Fruit fly (Drosophila melanogaster) whole organism, embryonic: ENCODE measurements around the gene CtBP.

Experiments
- Abd-B ChIP-seq: fragments of 200-800 bp; sonication (Bioruptor generic); optimal IDR thresholded peaks from 2 replicates; lab custom pipeline; 2018; ENCODE audit warnings: missing biosample characterization, mild to moderate bottlenecking, missing genetic modification characterization, moderate library complexity
- Aef1 ChIP-seq: fragments of 200-800 bp; sonication (Bioruptor generic); IDR thresholded peaks from 3 replicates; pipeline ENCODE4 v1.3.6; 2022; ENCODE audit warnings: missing biosample characterization, missing genetic modification characterization
- C15 ChIP-seq: fragments of 200-800 bp; sonication (Bioruptor generic); IDR thresholded peaks from 3 replicates; pipeline ENCODE4 v1.3.6; 2022; ENCODE audit warnings: missing biosample characterization, missing genetic modification characterization
- CG10462 ChIP-seq: fragments of 200-800 bp; sonication (Bioruptor generic); optimal IDR thresholded peaks from 2 replicates; lab custom pipeline; 2016; ENCODE audit warnings: missing biosample characterization, missing genetic modification characterization
- CG11696 ChIP-seq: fragments of 200-800 bp; sonication (Bioruptor generic); IDR thresholded peaks from 2 replicates; pipeline ENCODE4 v1.3.6; 2022; ENCODE audit warnings: missing biosample characterization, missing genetic modification characterization
- CG12299 ChIP-seq: fragments of 200-800 bp; sonication (Bioruptor generic); optimal IDR thresholded peaks from 2 replicates; lab custom pipeline; 2018; ENCODE audit warnings: missing biosample characterization, mild to moderate bottlenecking, missing genetic modification characterization
- CG1233 ChIP-seq: fragments of 200-800 bp; sonication (Bioruptor generic); optimal IDR thresholded peaks from 4 replicates; lab custom pipeline; 2018; ENCODE audit warnings: missing biosample characterization, mild to moderate bottlenecking, missing genetic modification characterization
- CG13287 ChIP-seq: fragments of 200-800 bp; sonication (Bioruptor generic); IDR thresholded peaks from 2 replicates; pipeline ENCODE4 v1.3.6; 2022; ENCODE audit warnings: missing biosample characterization, missing genetic modification characterization; ENCODE audit not compliant: partially characterized antibody
- CG14710 ChIP-seq: fragments of 200-800 bp; sonication (Bioruptor generic); optimal IDR thresholded peaks from 3 replicates; lab custom pipeline; 2019; ENCODE audit warnings: missing biosample characterization, mild to moderate bottlenecking, missing genetic modification characterization, moderate library complexity
- CG1603 ChIP-seq: fragments of 200-800 bp; sonication (Bioruptor generic); optimal IDR thresholded peaks from 2 replicates; lab custom pipeline; 2019; ENCODE audit warnings: missing biosample characterization, mild to moderate bottlenecking, missing genetic modification characterization, moderate library complexity
- CG16815 ChIP-seq: fragments of 200-800 bp; sonication (Bioruptor generic); optimal IDR thresholded peaks from 3 replicates; lab custom pipeline; 2017; ENCODE audit warnings: missing biosample characterization, mild to moderate bottlenecking, missing genetic modification characterization
- CG17912 ChIP-seq: fragments of 200-800 bp; sonication (Bioruptor generic); optimal IDR thresholded peaks from 2 replicates; lab custom pipeline; 2018; ENCODE audit warnings: missing biosample characterization, mild to moderate bottlenecking, missing genetic modification characterization
- CG31388 ChIP-seq: fragments of 200-800 bp; sonication (Bioruptor generic); optimal IDR thresholded peaks from 2 replicates; lab custom pipeline; 2016; ENCODE audit warnings: missing biosample characterization, missing genetic modification characterization
- CG3995 ChIP-seq: fragments of 200-800 bp; sonication (Bioruptor generic); optimal IDR thresholded peaks from 3 replicates; lab custom pipeline; 2016; ENCODE audit warnings: missing biosample characterization, missing genetic modification characterization
- CG5953 ChIP-seq: fragments of 200-800 bp; sonication (Bioruptor generic); IDR thresholded peaks from 2 replicates; pipeline ENCODE4 v1.3.6; 2022; ENCODE audit warnings: missing biosample characterization, missing genetic modification characterization
- Hr78 ChIP-seq, 2 experiments: fragments of 200-800 bp in 1 of 2; fragments of >200 bp in 1 of 2; sonication (Bioruptor generic) in 1 of 2; optimal IDR thresholded peaks; 2 replicates each; lab custom pipeline; 2017 to 2019; ENCODE audit warnings: missing biosample characterization in 2 of 2, missing genetic modification characterization in 2 of 2, mild to moderate bottlenecking in 1 of 2, moderate library complexity in 1 of 2
- MESR4 ChIP-seq: fragments of 200-800 bp; sonication (Bioruptor generic); optimal IDR thresholded peaks from 2 replicates; lab custom pipeline; 2018; ENCODE audit warnings: missing biosample characterization, mild to moderate bottlenecking, missing genetic modification characterization, moderate library complexity
- Oaz ChIP-seq: fragments of 200-800 bp; sonication (Bioruptor generic); IDR thresholded peaks from 2 replicates; pipeline ENCODE4 v1.3.6; 2022; ENCODE audit warnings: missing biosample characterization, missing genetic modification characterization
- Poxn ChIP-seq: fragments of 200-800 bp; sonication (Bioruptor generic); IDR thresholded peaks from 2 replicates; pipeline ENCODE4 v1.3.6; 2022; ENCODE audit warnings: missing biosample characterization, missing genetic modification characterization
- Ptx1 ChIP-seq: fragments of 200-800 bp; sonication (Bioruptor generic); IDR thresholded peaks from 2 replicates; pipeline ENCODE4 v1.3.6; 2022; ENCODE audit warnings: missing biosample characterization, missing genetic modification characterization
- Rx ChIP-seq: fragments of 200-800 bp; sonication (Bioruptor generic); IDR thresholded peaks from 2 replicates; pipeline ENCODE4 v1.3.6; 2022; ENCODE audit warnings: missing biosample characterization, missing genetic modification characterization
- Scr ChIP-seq: fragments of 200-800 bp; sonication (Bioruptor generic); IDR thresholded peaks from 2 replicates; pipeline ENCODE4 v1.3.6; 2022; ENCODE audit warnings: missing biosample characterization, missing genetic modification characterization; ENCODE audit not compliant: partially characterized antibody
- Six4 ChIP-seq: fragments of 200-800 bp; sonication (Bioruptor generic); optimal IDR thresholded peaks from 2 replicates; lab custom pipeline; 2016; ENCODE audit warnings: missing biosample characterization, missing genetic modification characterization
- TFAM ChIP-seq: fragments of 200-800 bp; sonication (Bioruptor generic); optimal IDR thresholded peaks from 2 replicates; lab custom pipeline; 2017; ENCODE audit warnings: missing biosample characterization, missing genetic modification characterization, inconsistent platforms
- al ChIP-seq: fragments of 200-800 bp; sonication (Bioruptor generic); IDR thresholded peaks from 2 replicates; pipeline ENCODE4 v1.3.6; 2022; ENCODE audit warnings: missing biosample characterization, missing genetic modification characterization
- bbx ChIP-seq: fragments of 200-800 bp; sonication (Bioruptor generic); IDR thresholded peaks from 2 replicates; pipeline ENCODE4 v1.3.6; 2022; ENCODE audit warnings: missing biosample characterization, missing genetic modification characterization; ENCODE audit not compliant: partially characterized antibody
- bigmax ChIP-seq: fragments of 200-800 bp; sonication (Bioruptor generic); optimal IDR thresholded peaks from 2 replicates; lab custom pipeline; 2018; ENCODE audit warnings: missing biosample characterization, mild to moderate bottlenecking, missing genetic modification characterization
- dysf ChIP-seq: fragments of 200-800 bp; sonication (Bioruptor generic); IDR thresholded peaks from 3 replicates; pipeline ENCODE4 v1.3.6; 2022; ENCODE audit warnings: missing biosample characterization, missing genetic modification characterization
- gcm2 ChIP-seq: fragments of 200-800 bp; sonication (Bioruptor generic); optimal IDR thresholded peaks from 2 replicates; lab custom pipeline; 2016; ENCODE audit warnings: missing biosample characterization, missing genetic modification characterization
- gem ChIP-seq: fragments of 200-800 bp; sonication (Bioruptor generic); optimal IDR thresholded peaks from 2 replicates; lab custom pipeline; 2019; ENCODE audit warnings: missing biosample characterization, mild to moderate bottlenecking, missing genetic modification characterization, moderate library complexity
- grn ChIP-seq: fragments of 200-800 bp; sonication (Bioruptor generic); optimal IDR thresholded peaks from 3 replicates; lab custom pipeline; 2017; ENCODE audit warnings: missing biosample characterization, missing genetic modification characterization
- hb ChIP-seq: fragments of 200-800 bp; sonication (Bioruptor generic); IDR thresholded peaks from 3 replicates; pipeline ENCODE4 v1.3.6; 2022; ENCODE audit warnings: missing biosample characterization, missing genetic modification characterization; ENCODE audit not compliant: partially characterized antibody
- jigr1 ChIP-seq: fragments of 200-800 bp; sonication (Bioruptor generic); IDR thresholded peaks from 3 replicates; pipeline ENCODE4 v1.3.6; 2022; ENCODE audit warnings: missing biosample characterization, missing genetic modification characterization
- jumu ChIP-seq: fragments of 200-800 bp; sonication (Bioruptor generic); optimal IDR thresholded peaks from 3 replicates; lab custom pipeline; 2016; ENCODE audit warnings: missing biosample characterization, missing genetic modification characterization
- nmo ChIP-seq: fragments of 200-800 bp; sonication (Bioruptor generic); optimal IDR thresholded peaks from 2 replicates; lab custom pipeline; 2018; ENCODE audit warnings: missing biosample characterization, mild to moderate bottlenecking, missing genetic modification characterization, moderate library complexity
- odd ChIP-seq: fragments of 200-800 bp; sonication (Bioruptor generic); optimal IDR thresholded peaks from 2 replicates; lab custom pipeline; 2017; ENCODE audit warnings: missing biosample characterization, mild to moderate bottlenecking, missing genetic modification characterization
- peb ChIP-seq: fragments of 200-800 bp; sonication (Bioruptor generic); IDR thresholded peaks from 2 replicates; pipeline ENCODE4 v1.3.6; 2022; ENCODE audit warnings: missing biosample characterization, missing genetic modification characterization
- prd ChIP-seq, 3 experiments: fragments of >200 bp in 2 of 3; fragments of 200-800 bp in 1 of 3; sonication (Bioruptor generic) in 1 of 3; optimal IDR thresholded peaks in 2 of 3; IDR thresholded peaks in 1 of 3; 2 replicates in 2 of 3; 3 replicates in 1 of 3; pipeline versions ENCODE4 v1.3.6 to Lab custom; 2017 to 2022; ENCODE audit warnings: missing biosample characterization in 1 of 3, missing genetic modification characterization in 1 of 3
- stc ChIP-seq: fragments of 200-800 bp; sonication (Bioruptor generic); IDR thresholded peaks from 2 replicates; pipeline ENCODE4 v1.3.6; 2022; ENCODE audit warnings: missing biosample characterization, missing genetic modification characterization
- unpg ChIP-seq: fragments of 200-800 bp; sonication (Bioruptor generic); optimal IDR thresholded peaks from 3 replicates; lab custom pipeline; 2018; ENCODE audit warnings: missing biosample characterization, mild to moderate bottlenecking, missing genetic modification characterization, moderate library complexity
- usp ChIP-seq: fragments of >200 bp; optimal IDR thresholded peaks from 2 replicates; lab custom pipeline; 2017; ENCODE audit warnings: missing biosample characterization, missing genetic modification characterization
- zfh2 ChIP-seq: fragments of 200-800 bp; sonication (Bioruptor generic); optimal IDR thresholded peaks from 2 replicates; lab custom pipeline; 2016; ENCODE audit warnings: missing biosample characterization, missing genetic modification characterization

CtBP gene

DNA sequence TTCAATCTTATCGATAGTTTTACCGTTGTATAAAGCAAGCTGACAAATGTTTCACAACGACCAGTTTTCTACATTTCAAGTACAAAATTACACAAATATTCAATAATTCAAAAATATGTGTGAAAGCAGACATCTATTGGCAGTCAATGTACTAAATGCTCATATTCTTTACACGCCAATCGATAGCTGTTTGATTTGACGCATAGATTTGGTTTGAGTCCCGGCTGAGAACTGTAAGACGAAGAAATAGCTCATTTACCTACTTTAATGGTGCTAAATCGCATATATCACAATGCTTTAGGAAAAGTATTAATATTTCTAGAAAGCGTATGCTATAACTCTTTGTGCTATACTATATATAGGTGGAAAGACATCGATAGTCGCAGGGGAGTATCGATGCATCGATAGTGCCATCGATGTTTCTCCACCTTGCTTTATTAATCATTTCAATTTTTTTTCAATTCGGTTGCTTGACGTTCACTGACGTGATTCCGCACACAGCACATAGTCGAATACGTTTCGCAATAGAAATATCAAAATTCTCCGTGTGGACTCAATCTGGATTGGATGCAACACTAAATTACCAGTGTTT lies 30.7 kb upstream of the CtBP start, which contains the start of gene Paip2 (continued):
- TF ChIP-seq Scr (GFP tag; lab: Robert Waterston, UW) = peak; percentile 99
- no peak for TF ChIP-seq dysf (GFP tag; lab: Robert Waterston, UW)
- TF ChIP-seq jumu (GFP tag; lab: Kevin White, UChicago) = no peak
- no peak for TF ChIP-seq C15 (GFP tag; lab: Robert Waterston, UW)
- TF ChIP-seq peb (GFP tag; lab: Robert Waterston, UW) = no peak
- TF ChIP-seq hb (GFP tag; lab: Robert Waterston, UW) = peak; percentile 98
- TF ChIP-seq bbx (GFP tag; lab: Robert Waterston, UW) = peak; percentile 97
- no peak for TF ChIP-seq CG17912 (GFP tag; lab: Kevin White, UChicago)
- no peak for TF ChIP-seq CG16815 (GFP tag; lab: Kevin White, UChicago)
- peak; percentile 71 for TF ChIP-seq CG1603 (tag; lab: Kevin White, UChicago)
- TF ChIP-seq CG31388 (GFP tag; lab: Kevin White, UChicago) = no peak
- no peak for TF ChIP-seq Six4 (GFP tag; lab: Kevin White, UChicago)
- TF ChIP-seq TFAM (GFP tag; lab: Kevin White, UChicago) = no peak
- TF ChIP-seq bigmax = no peak
- peak; percentile 78 for TF ChIP-seq MESR4 (GFP tag; lab: Kevin White, UChicago)
- TF ChIP-seq Aef1 (GFP tag; lab: Robert Waterston, UW) = no peak
- TF ChIP-seq odd = no peak
- no peak for TF ChIP-seq prd (optimal IDR thresholded peaks at IDR 0.05; lab: Kevin White, UChicago)
- TF ChIP-seq prd (GFP tag; IDR thresholded peaks at IDR 0.05; lab: Robert Waterston, UW) = no peak
- no peak for TF ChIP-seq Ptx1
- TF ChIP-seq CG1233 (GFP tag; lab: Kevin White, UChicago) = no peak
- TF ChIP-seq nmo (GFP tag; lab: Kevin White, UChicago) = peak; percentile 71
- TF ChIP-seq Abd-B (GFP tag; lab: Kevin White, UChicago) = peak; percentile 74
- TF ChIP-seq CG5953 (GFP tag; lab: Robert Waterston, UW) = no peak
- no peak for TF ChIP-seq usp (GFP tag; lab: Kevin White, UChicago)
- no peak for TF ChIP-seq jigr1 (GFP tag; lab: Robert Waterston, UW)
- peak; percentile 5 for TF ChIP-seq CG12299 (tag; lab: Kevin White, UChicago)
- no peak for TF ChIP-seq Poxn (GFP tag; lab: Robert Waterston, UW)
- TF ChIP-seq CG11696 (GFP tag; lab: Robert Waterston, UW) = no peak
- TF ChIP-seq CG10462 (GFP tag; lab: Kevin White, UChicago) = no peak
- no peak for TF ChIP-seq Oaz (GFP tag; lab: Robert Waterston, UW)
- TF ChIP-seq CG13287 = peak; percentile 98
- no peak for TF ChIP-seq zfh2 (GFP tag; lab: Kevin White, UChicago)
- TF ChIP-seq CG3995 (GFP tag; lab: Kevin White, UChicago) = peak; percentile 4
- 0 out of 2 replicates have a peak, but pooled peaks have one; percentile 24 for TF ChIP-seq al (GFP tag; lab: Robert Waterston, UW)
- peak; percentile 80 for TF ChIP-seq CG14710 (tag; lab: Kevin White, UChicago)
- TF ChIP-seq grn (GFP tag; lab: Kevin White, UChicago) = peak; percentile 68
- no peak for TF ChIP-seq Hr78 (GFP tag; optimal IDR thresholded peaks at IDR 0.05; lab: Kevin White, UChicago)
- no peak for TF ChIP-seq gcm2 (GFP tag; lab: Kevin White, UChicago)
- TF ChIP-seq Rx (GFP tag; lab: Robert Waterston, UW) = no peak
- no peak for TF ChIP-seq stc
- peak; percentile 25 for TF ChIP-seq gem (tag; lab: Kevin White, UChicago)
- TF ChIP-seq unpg (GFP tag; lab: Kevin White, UChicago) = no peak
